Fruit fly (Drosophila melanogaster) whole organism, embryonic: Measurements from ENCODE around the gene mRpL48.

Experiments
- Asciz ChIP-seq: fragments of 200-800 bp; sonication (Bioruptor generic); optimal IDR thresholded peaks from 2 replicates; lab custom pipeline; 2017; ENCODE audit warnings: missing biosample characterization, mild to moderate bottlenecking, missing genetic modification characterization, missing genetic modification reagents
- C15 ChIP-seq: fragments of 200-800 bp; sonication (Bioruptor generic); IDR thresholded peaks from 3 replicates; pipeline ENCODE4 v1.3.6; 2022; ENCODE audit warnings: missing biosample characterization, missing genetic modification characterization
- CG10209 ChIP-seq: fragments of 200-800 bp; sonication (Bioruptor generic); optimal IDR thresholded peaks from 3 replicates; lab custom pipeline; 2017; ENCODE audit warnings: missing biosample characterization, mild to moderate bottlenecking, missing genetic modification characterization, missing genetic modification reagents
- CG11398 ChIP-seq: fragments of 200-800 bp; sonication (Bioruptor generic); optimal IDR thresholded peaks from 2 replicates; lab custom pipeline; 2016; ENCODE audit warnings: missing biosample characterization, missing genetic modification characterization
- CG11695 ChIP-seq: fragments of 200-800 bp; sonication (Bioruptor generic); IDR thresholded peaks from 3 replicates; pipeline ENCODE4 v1.3.6; 2022; ENCODE audit warnings: missing biosample characterization, missing genetic modification characterization
- CG13287 ChIP-seq: fragments of 200-800 bp; sonication (Bioruptor generic); IDR thresholded peaks from 2 replicates; pipeline ENCODE4 v1.3.6; 2022; ENCODE audit warnings: missing biosample characterization, missing genetic modification characterization; ENCODE audit not compliant: partially characterized antibody
- CG13775 ChIP-seq: fragments of 200-800 bp; sonication (Bioruptor generic); optimal IDR thresholded peaks from 3 replicates; lab custom pipeline; 2017; ENCODE audit warnings: missing biosample characterization, mild to moderate bottlenecking, missing genetic modification characterization
- CG15514 ChIP-seq: fragments of 200-800 bp; sonication (Bioruptor generic); optimal IDR thresholded peaks from 3 replicates; lab custom pipeline; 2017; ENCODE audit warnings: missing biosample characterization, missing genetic modification characterization, mild to moderate bottlenecking, moderate library complexity, missing genetic modification reagents
- CG1647 ChIP-seq: fragments of 200-800 bp; sonication (Bioruptor generic); optimal IDR thresholded peaks from 3 replicates; lab custom pipeline; 2016; ENCODE audit warnings: missing biosample characterization, missing genetic modification characterization
- CG16863 ChIP-seq: fragments of 200-800 bp; sonication (Bioruptor generic); optimal IDR thresholded peaks from 3 replicates; lab custom pipeline; 2016; ENCODE audit warnings: missing biosample characterization, missing genetic modification characterization
- CG2889 ChIP-seq: fragments of 200-800 bp; sonication (Bioruptor generic); IDR thresholded peaks from 3 replicates; pipeline ENCODE4 v1.3.6; 2022; ENCODE audit warnings: missing biosample characterization, missing genetic modification characterization
- CG32772 ChIP-seq: fragments of 200-800 bp; sonication (Bioruptor generic); IDR thresholded peaks from 2 replicates; pipeline ENCODE4 v1.3.6; 2022; ENCODE audit warnings: missing biosample characterization, missing genetic modification characterization
- CG4404 ChIP-seq: fragments of 200-800 bp; sonication (Bioruptor generic); IDR thresholded peaks from 2 replicates; pipeline ENCODE4 v1.3.6; 2022; ENCODE audit warnings: missing biosample characterization, missing genetic modification characterization
- CG6175 ChIP-seq: fragments of 200-800 bp; sonication (Bioruptor generic); IDR thresholded peaks from 3 replicates; pipeline ENCODE4 v1.3.6; 2022; ENCODE audit warnings: missing biosample characterization, missing genetic modification characterization
- CG7963 ChIP-seq: fragments of 200-800 bp; sonication (Bioruptor generic); IDR thresholded peaks from 3 replicates; pipeline ENCODE4 v1.3.6; 2022; ENCODE audit warnings: missing biosample characterization, missing genetic modification characterization; ENCODE audit not compliant: partially characterized antibody
- CG9876 ChIP-seq: fragments of 200-800 bp; sonication (Bioruptor generic); optimal IDR thresholded peaks from 2 replicates; lab custom pipeline; 2016; ENCODE audit warnings: missing biosample characterization, missing genetic modification characterization
- Dip3 ChIP-seq: fragments of 200-800 bp; sonication (Bioruptor generic); optimal IDR thresholded peaks from 3 replicates; lab custom pipeline; 2016; ENCODE audit warnings: missing biosample characterization, missing genetic modification characterization
- Gsc ChIP-seq: fragments of 200-800 bp; sonication (Bioruptor generic); IDR thresholded peaks from 2 replicates; pipeline ENCODE4 v1.3.6; 2022; ENCODE audit warnings: missing biosample characterization, missing genetic modification characterization
- HLH4C ChIP-seq: fragments of 200-800 bp; sonication (Bioruptor generic); IDR thresholded peaks from 3 replicates; pipeline ENCODE4 v1.3.6; 2022; ENCODE audit warnings: missing biosample characterization, missing genetic modification characterization; ENCODE audit not compliant: partially characterized antibody
- HLH54F ChIP-seq: fragments of 200-800 bp; sonication (Bioruptor generic); optimal IDR thresholded peaks from 3 replicates; lab custom pipeline; 2016; ENCODE audit warnings: missing biosample characterization, missing genetic modification characterization
- Hmx ChIP-seq: fragments of 200-800 bp; sonication (Bioruptor generic); optimal IDR thresholded peaks from 2 replicates; lab custom pipeline; 2016; ENCODE audit warnings: missing biosample characterization, missing genetic modification characterization
- MBD-R2 ChIP-seq: fragments of 200-800 bp; sonication (Bioruptor generic); IDR thresholded peaks from 2 replicates; pipeline ENCODE4 v1.3.6; 2022; ENCODE audit warnings: missing biosample characterization, missing genetic modification characterization
- MESR4 ChIP-seq: fragments of 200-800 bp; sonication (Bioruptor generic); optimal IDR thresholded peaks from 2 replicates; lab custom pipeline; 2018; ENCODE audit warnings: missing biosample characterization, mild to moderate bottlenecking, missing genetic modification characterization, moderate library complexity
- Rx ChIP-seq: fragments of 200-800 bp; sonication (Bioruptor generic); IDR thresholded peaks from 2 replicates; pipeline ENCODE4 v1.3.6; 2022; ENCODE audit warnings: missing biosample characterization, missing genetic modification characterization
- ab ChIP-seq: fragments of 200-800 bp; sonication (Bioruptor generic); optimal IDR thresholded peaks from 2 replicates; lab custom pipeline; 2016; ENCODE audit warnings: missing biosample characterization, missing genetic modification characterization
- chm ChIP-seq: fragments of 200-800 bp; sonication (Bioruptor generic); IDR thresholded peaks from 2 replicates; pipeline ENCODE4 v1.3.6; 2022; ENCODE audit warnings: missing biosample characterization, missing genetic modification characterization
- crc ChIP-seq: fragments of 200-800 bp; sonication (Bioruptor generic); optimal IDR thresholded peaks from 2 replicates; lab custom pipeline; 2016; ENCODE audit warnings: missing biosample characterization, missing genetic modification characterization
- crp ChIP-seq, 2 experiments: fragments of 200-800 bp; sonication (Bioruptor generic); optimal IDR thresholded peaks; 2 replicates in 1 of 2; 3 replicates in 1 of 2; lab custom pipeline; 2017; ENCODE audit warnings: missing biosample characterization in 2 of 2, missing genetic modification characterization in 2 of 2, mild to moderate bottlenecking in 1 of 2, moderate library complexity in 1 of 2
- da ChIP-seq: fragments of 200-800 bp; sonication (Bioruptor generic); optimal IDR thresholded peaks from 2 replicates; lab custom pipeline; 2016; ENCODE audit warnings: missing biosample characterization, missing genetic modification characterization
- ems ChIP-seq: fragments of 200-800 bp; sonication (Bioruptor generic); optimal IDR thresholded peaks from 3 replicates; lab custom pipeline; 2016; ENCODE audit warnings: missing biosample characterization, missing genetic modification characterization
- fd96Cb ChIP-seq: fragments of 200-800 bp; sonication (Bioruptor generic); optimal IDR thresholded peaks from 2 replicates; lab custom pipeline; 2018; ENCODE audit warnings: missing biosample characterization, mild to moderate bottlenecking, missing genetic modification characterization, moderate library complexity
- fru ChIP-seq: fragments of >200 bp; optimal IDR thresholded peaks from 2 replicates; lab custom pipeline; 2017
- fu2 ChIP-seq: fragments of 200-800 bp; sonication (Bioruptor generic); optimal IDR thresholded peaks from 2 replicates; lab custom pipeline; 2016; ENCODE audit warnings: missing biosample characterization, missing genetic modification characterization
- gro ChIP-seq: fragments of 200-800 bp; sonication (Bioruptor generic); optimal IDR thresholded peaks from 2 replicates; lab custom pipeline; 2016; ENCODE audit warnings: missing biosample characterization, missing genetic modification characterization
- gsb ChIP-seq: fragments of 200-800 bp; sonication (Bioruptor generic); IDR thresholded peaks from 2 replicates; pipeline ENCODE4 v1.3.6; 2022; ENCODE audit warnings: missing biosample characterization, missing genetic modification characterization
- hb ChIP-seq: fragments of 200-800 bp; sonication (Bioruptor generic); IDR thresholded peaks from 3 replicates; pipeline ENCODE4 v1.3.6; 2022; ENCODE audit warnings: missing biosample characterization, missing genetic modification characterization; ENCODE audit not compliant: partially characterized antibody
- hth ChIP-seq: fragments of >200 bp; optimal IDR thresholded peaks from 2 replicates; lab custom pipeline; 2017; ENCODE audit warnings: inconsistent platforms
- lilli ChIP-seq: fragments of 200-800 bp; sonication (Bioruptor generic); optimal IDR thresholded peaks from 3 replicates; lab custom pipeline; 2016; ENCODE audit warnings: missing biosample characterization, missing genetic modification characterization
- lov ChIP-seq, 2 experiments: fragments of 200-800 bp in 1 of 2; fragments of >200 bp in 1 of 2; sonication (Bioruptor generic) in 1 of 2; IDR thresholded peaks in 1 of 2; optimal IDR thresholded peaks in 1 of 2; 2 replicates in 1 of 2; 3 replicates in 1 of 2; pipeline versions ENCODE4 v1.3.6 to Lab custom; 2017 to 2022; ENCODE audit warnings: missing biosample characterization in 1 of 2, missing genetic modification characterization in 1 of 2
- nerfin-2 ChIP-seq: fragments of 200-800 bp; sonication (Bioruptor generic); IDR thresholded peaks from 2 replicates; pipeline ENCODE4 v1.3.6; 2022; ENCODE audit warnings: missing biosample characterization, missing genetic modification characterization; ENCODE audit not compliant: partially characterized antibody
- nmo ChIP-seq: fragments of 200-800 bp; sonication (Bioruptor generic); optimal IDR thresholded peaks from 2 replicates; lab custom pipeline; 2018; ENCODE audit warnings: missing biosample characterization, mild to moderate bottlenecking, missing genetic modification characterization, moderate library complexity
- pb ChIP-seq: fragments of 200-800 bp; sonication (Bioruptor generic); optimal IDR thresholded peaks from 3 replicates; lab custom pipeline; 2016; ENCODE audit warnings: missing biosample characterization, missing genetic modification characterization
- pfk ChIP-seq: fragments of 200-800 bp; sonication (Bioruptor generic); optimal IDR thresholded peaks from 2 replicates; lab custom pipeline; 2018; ENCODE audit warnings: missing biosample characterization, mild to moderate bottlenecking, missing genetic modification characterization, moderate library complexity
- pros ChIP-seq: fragments of 200-800 bp; sonication (Bioruptor generic); optimal IDR thresholded peaks from 3 replicates; lab custom pipeline; 2019; ENCODE audit warnings: missing biosample characterization, mild to moderate bottlenecking, missing genetic modification characterization, moderate library complexity
- rib ChIP-seq: fragments of 200-800 bp; sonication (Bioruptor generic); IDR thresholded peaks from 2 replicates; pipeline ENCODE4 v1.3.6; 2022; ENCODE audit warnings: missing biosample characterization, missing genetic modification characterization
- row ChIP-seq: fragments of 200-800 bp; sonication (Bioruptor generic); IDR thresholded peaks from 3 replicates; pipeline ENCODE4 v1.3.6; 2022; ENCODE audit warnings: missing biosample characterization, missing genetic modification characterization
- sima ChIP-seq: fragments of 200-800 bp; sonication (Bioruptor generic); optimal IDR thresholded peaks from 2 replicates; lab custom pipeline; 2016; ENCODE audit warnings: missing biosample characterization, missing genetic modification characterization
- stc ChIP-seq: fragments of 200-800 bp; sonication (Bioruptor generic); IDR thresholded peaks from 2 replicates; pipeline ENCODE4 v1.3.6; 2022; ENCODE audit warnings: missing biosample characterization, missing genetic modification characterization
- tna ChIP-seq: fragments of 200-800 bp; sonication (Bioruptor generic); IDR thresholded peaks from 2 replicates; pipeline ENCODE4 v1.3.6; 2022; ENCODE audit warnings: missing biosample characterization, missing genetic modification characterization; ENCODE audit not compliant: partially characterized antibody
- tup ChIP-seq: fragments of 200-800 bp; sonication (Bioruptor generic); optimal IDR thresholded peaks from 2 replicates; lab custom pipeline; 2016; ENCODE audit warnings: missing biosample characterization, mild to moderate bottlenecking, missing genetic modification characterization, moderate library complexity
- vfl ChIP-seq: fragments of 200-800 bp; sonication (Bioruptor generic); optimal IDR thresholded peaks from 2 replicates; lab custom pipeline; 2016; ENCODE audit warnings: missing biosample characterization, missing genetic modification characterization
- zen2 ChIP-seq: fragments of 200-800 bp; sonication (Bioruptor generic); IDR thresholded peaks from 3 replicates; pipeline ENCODE4 v1.3.6; 2022; ENCODE audit warnings: missing biosample characterization, missing genetic modification characterization; ENCODE audit not compliant: partially characterized antibody

The mRpL48 gene

dm6 chr2L:1751953-1752352 is 41.7 kb downstream of the mRpL48 start, which contains the start of the genes CG17712 and CG17648 (continued):
- TF ChIP-seq crc (no peak), hb (GFP tag; lab: Robert Waterston, UW) (0 out of 3 replicates have a peak, but pooled peaks have one; percentile 26), MBD-R2 (peak; percentile 98), Dip3 (GFP tag; lab: Kevin White, UChicago) (no peak), hth (lab: Kevin White, UChicago) (no peak), Hmx (GFP tag; lab: Kevin White, UChicago) (no peak), CG13775 (GFP tag; lab: Kevin White, UChicago) (no peak), CG9876 (GFP tag; lab: Kevin White, UChicago) (no peak), CG6175 (GFP tag; lab: Robert Waterston, UW) (no peak), zen2 (peak; percentile 71; the same call in 2 of the 3 replicates), crp (GFP tag; optimal IDR thresholded peaks at IDR 0.05; lab: Kevin White, UChicago) (peak; percentile 31 to 90), rib (GFP tag; lab: Robert Waterston, UW) (no peak), vfl (GFP tag; lab: Kevin White, UChicago) (no peak), da (GFP tag; lab: Kevin White, UChicago) (no peak), lov (optimal IDR thresholded peaks at IDR 0.05; lab: Kevin White, UChicago) (no peak), lov (GFP tag; IDR thresholded peaks at IDR 0.05; lab: Robert Waterston, UW) (no peak), fu2 (GFP tag; lab: Kevin White, UChicago) (no peak), C15 (GFP tag; lab: Robert Waterston, UW) (no peak), ab (no peak), lilli (no peak), CG4404 (GFP tag; lab: Robert Waterston, UW) (no peak), Rx (GFP tag; lab: Robert Waterston, UW) (no peak), CG7963 (GFP tag; lab: Robert Waterston, UW) (peak; percentile 71; the same call in 2 of the 3 replicates), CG32772 (GFP tag; lab: Robert Waterston, UW) (no peak), tup (GFP tag; lab: Kevin White, UChicago) (no peak), CG1647 (GFP tag; lab: Kevin White, UChicago) (no peak), tna (GFP tag; lab: Robert Waterston, UW) (peak; percentile 67), chm (GFP tag; lab: Robert Waterston, UW) (no peak), gsb (GFP tag; lab: Robert Waterston, UW) (no peak), ems (no peak), CG10209 (GFP tag; lab: Kevin White, UChicago) (no peak), row (GFP tag; lab: Robert Waterston, UW) (peak; percentile 73), MESR4 (GFP tag; lab: Kevin White, UChicago) (peak; percentile 59), Asciz (GFP tag; lab: Kevin White, UChicago) (no peak), pb (GFP tag; lab: Kevin White, UChicago) (no peak), gro (GFP tag; lab: Kevin White, UChicago) (no peak), CG16863 (GFP tag; lab: Kevin White, UChicago) (no peak), CG2889 (GFP tag; lab: Robert Waterston, UW) (no peak), CG11695 (GFP tag; lab: Robert Waterston, UW) (no peak), fru (lab: Kevin White, UChicago) (no peak), sima (GFP tag; lab: Kevin White, UChicago) (no peak), stc (no peak), HLH4C (GFP tag; lab: Robert Waterston, UW) (peak; percentile 74), CG11398 (GFP tag; lab: Kevin White, UChicago) (no peak), HLH54F (GFP tag; lab: Kevin White, UChicago) (no peak), pfk (GFP tag; lab: Kevin White, UChicago) (no peak), CG13287 (GFP tag; lab: Robert Waterston, UW) (peak; percentile 90), nmo (GFP tag; lab: Kevin White, UChicago) (peak; percentile 20), pros (GFP tag; lab: Kevin White, UChicago) (no peak), fd96Cb (tag; lab: Kevin White, UChicago) (no peak), nerfin-2 (GFP tag; lab: Robert Waterston, UW) (peak; percentile 56), Gsc (GFP tag; lab: Robert Waterston, UW) (no peak), CG15514 (GFP tag; lab: Kevin White, UChicago) (peak; percentile 26)
